Worm (Caenorhabditis elegans) whole organism, L4 larva: ENCODE data around the gene B0198.3.

Source experiments
- F49E8.2 ChIP-seq: sonication (generic microtip); optimal IDR thresholded peaks from 2 replicates; lab custom pipeline; 2016; ENCODE audit warnings: missing compliant biosample characterization, mild to moderate bottlenecking, missing genetic modification characterization, borderline replicate concordance
- T26A8.4 ChIP-seq: fragments of 200-800 bp; sonication (Bioruptor generic); IDR thresholded peaks from 2 replicates; pipeline ENCODE4 v1.3.6; 2022; ENCODE audit warnings: missing genetic modification characterization, missing compliant biosample characterization
- Y75B8A.6 ChIP-seq: fragments of 200-800 bp; sonication (Bioruptor generic); IDR thresholded peaks from 2 replicates; pipeline ENCODE4 v1.3.6; 2022; ENCODE audit warnings: missing genetic modification reagents, missing genetic modification characterization, missing compliant biosample characterization
- ZK337.2 ChIP-seq: fragments of 200-800 bp; sonication (Bioruptor generic); IDR thresholded peaks from 2 replicates; pipeline ENCODE4 v1.3.6; 2022; ENCODE audit warnings: missing genetic modification reagents, missing genetic modification characterization, missing compliant biosample characterization
- aha-1 ChIP-seq: fragments of 150-350 bp; peaks from one replicate; lab custom pipeline; 2014; ENCODE audit warnings: missing biosample characterization, missing genetic modification characterization
- arid-1 ChIP-seq: fragments of 200-800 bp; sonication (Bioruptor generic); conservative IDR thresholded peaks from 2 replicates; pipeline ENCODE4 v1.3.6; 2022; ENCODE audit warnings: missing genetic modification reagents, missing genetic modification characterization, missing compliant biosample characterization
- ceh-32 ChIP-seq: sonication (generic microtip); optimal IDR thresholded peaks from 2 replicates; lab custom pipeline; 2016; ENCODE audit warnings: mild to moderate bottlenecking, missing genetic modification characterization, missing compliant biosample characterization; ENCODE audit not compliant: poor library complexity
- ctbp-1 ChIP-seq: fragments of 200-800 bp; sonication (Bioruptor generic); IDR thresholded peaks from 2 replicates; pipeline ENCODE4 v1.3.6; 2022; ENCODE audit warnings: missing genetic modification reagents, missing genetic modification characterization, missing compliant biosample characterization
- daf-12 ChIP-seq: fragments of 150-350 bp; optimal IDR thresholded peaks from 2 replicates; lab custom pipeline; 2014; ENCODE audit warnings: missing biosample characterization, missing genetic modification reagents, missing genetic modification characterization
- daf-16 ChIP-seq, 3 experiments: sonication (generic microtip); optimal IDR thresholded peaks; 2 replicates each; lab custom pipeline; 2016 to 2017; ENCODE audit warnings: missing genetic modification characterization in 3 of 3, missing genetic modification reagents in 3 of 3, mild to moderate bottlenecking in 2 of 3, missing compliant biosample characterization in 2 of 3, missing biosample characterization in 1 of 3, moderate library complexity in 1 of 3
- daf-19 ChIP-seq: fragments of 200-800 bp; sonication (Bioruptor generic); conservative IDR thresholded peaks from 2 replicates; pipeline ENCODE4 v1.3.6; 2022; ENCODE audit warnings: missing genetic modification characterization, missing compliant biosample characterization
- dmd-6 ChIP-seq: fragments of 200-800 bp; sonication (Bioruptor generic); IDR thresholded peaks from 2 replicates; pipeline ENCODE4 v1.3.6; 2022; ENCODE audit warnings: missing genetic modification reagents, missing genetic modification characterization, missing compliant biosample characterization
- dmd-8 ChIP-seq: fragments of 200-800 bp; sonication (Bioruptor generic); IDR thresholded peaks from 2 replicates; pipeline ENCODE4 v1.3.6; 2022; ENCODE audit warnings: missing genetic modification characterization, missing compliant biosample characterization
- dmd-9 ChIP-seq: fragments of 200-800 bp; sonication (Bioruptor generic); IDR thresholded peaks from 2 replicates; pipeline ENCODE4 v1.3.6; 2022; ENCODE audit warnings: missing genetic modification reagents, missing genetic modification characterization, missing compliant biosample characterization
- dve-1 ChIP-seq: sonication (generic microtip); optimal IDR thresholded peaks from 2 replicates; lab custom pipeline; 2017; ENCODE audit warnings: antibody characterized with exemption, mild to moderate bottlenecking, missing genetic modification characterization, missing compliant biosample characterization; ENCODE audit not compliant: insufficient read depth
- egl-43 ChIP-seq: fragments of 200-800 bp; sonication (Bioruptor generic); IDR thresholded peaks from 2 replicates; pipeline ENCODE4 v1.3.6; 2022; ENCODE audit warnings: missing genetic modification reagents, missing genetic modification characterization, missing compliant biosample characterization
- fkh-10 ChIP-seq: fragments of 150-350 bp; optimal IDR thresholded peaks from 2 replicates; lab custom pipeline; 2014; ENCODE audit warnings: missing biosample characterization, missing genetic modification reagents, missing genetic modification characterization
- gei-8 ChIP-seq: fragments of 200-800 bp; sonication (Bioruptor generic); optimal IDR thresholded peaks from 2 replicates; lab custom pipeline; 2018; ENCODE audit warnings: mild to moderate bottlenecking, missing genetic modification characterization, missing compliant biosample characterization
- hlh-11 ChIP-seq: fragments of 200-800 bp; sonication (Bioruptor generic); optimal IDR thresholded peaks from 2 replicates; lab custom pipeline; 2018; ENCODE audit warnings: mild to moderate bottlenecking, missing genetic modification characterization, missing compliant biosample characterization
- hlh-30 ChIP-seq: sonication (generic microtip); optimal IDR thresholded peaks from 2 replicates; lab custom pipeline; 2017; ENCODE audit warnings: antibody characterized with exemption, mild to moderate bottlenecking, missing genetic modification characterization, missing compliant biosample characterization; ENCODE audit not compliant: insufficient read depth
- lim-7 ChIP-seq: fragments of 200-800 bp; sonication (Bioruptor generic); IDR thresholded peaks from 2 replicates; pipeline ENCODE4 v1.3.6; 2022; ENCODE audit warnings: missing genetic modification characterization, missing compliant biosample characterization
- lin-1 ChIP-seq: fragments of 200-800 bp; sonication (Bioruptor generic); IDR thresholded peaks from 2 replicates; pipeline ENCODE4 v1.3.6; 2022; ENCODE audit warnings: missing genetic modification reagents, missing genetic modification characterization, missing compliant biosample characterization
- lin-13 ChIP-seq: fragments of 150-350 bp; optimal IDR thresholded peaks from 2 replicates; lab custom pipeline; 2014; ENCODE audit warnings: missing biosample characterization, missing genetic modification reagents, missing genetic modification characterization
- lin-29 ChIP-seq: fragments of 200-800 bp; sonication (Bioruptor generic); IDR thresholded peaks from 2 replicates; pipeline ENCODE4 v1.3.6; 2022; ENCODE audit warnings: missing genetic modification reagents, missing genetic modification characterization, missing compliant biosample characterization
- lin-38 ChIP-seq: fragments of 200-800 bp; sonication (Bioruptor generic); IDR thresholded peaks from 2 replicates; pipeline ENCODE4 v1.3.6; 2022; ENCODE audit warnings: missing genetic modification reagents, missing genetic modification characterization, missing compliant biosample characterization
- madf-5 ChIP-seq, 2 experiments: fragments of 200-800 bp; sonication (Bioruptor generic); IDR thresholded peaks; 2 replicates each; pipeline ENCODE4 v1.3.6; 2022; ENCODE audit warnings: missing compliant biosample characterization in 2 of 2, missing genetic modification characterization in 2 of 2
- madf-9 ChIP-seq: fragments of 200-800 bp; sonication (Bioruptor generic); conservative IDR thresholded peaks from 2 replicates; pipeline ENCODE4 v1.3.6; 2022; ENCODE audit warnings: missing genetic modification reagents, missing genetic modification characterization, missing compliant biosample characterization
- mdt-29 ChIP-seq: fragments of 200-800 bp; sonication (Bioruptor generic); IDR thresholded peaks from 2 replicates; pipeline ENCODE4 v1.3.6; 2022; ENCODE audit warnings: missing genetic modification reagents, missing genetic modification characterization, missing compliant biosample characterization
- mes-2 ChIP-seq: sonication (generic microtip); optimal IDR thresholded peaks from 2 replicates; lab custom pipeline; 2016; ENCODE audit warnings: missing genotype, mild to moderate bottlenecking, missing genetic modification characterization, missing compliant biosample characterization; ENCODE audit not compliant: poor library complexity, severe bottlenecking
- nhr-41 ChIP-seq: fragments of 200-800 bp; sonication (Bioruptor generic); IDR thresholded peaks from 2 replicates; pipeline ENCODE4 v1.3.6; 2022; ENCODE audit warnings: missing genetic modification reagents, missing genetic modification characterization, missing compliant biosample characterization
- nhr-76 ChIP-seq: fragments of 150-350 bp; optimal IDR thresholded peaks from 2 replicates; lab custom pipeline; 2014; ENCODE audit warnings: missing biosample characterization, missing genetic modification characterization
- pha-4 ChIP-seq, 2 experiments: fragments of 150-350 bp in 1 of 2; fragments of 200-800 bp in 1 of 2; sonication (Bioruptor generic) in 1 of 2; IDR thresholded peaks in 1 of 2; optimal IDR thresholded peaks in 1 of 2; 2 replicates each; pipeline versions ENCODE4 v1.3.6 to Lab custom; 2014 to 2022; ENCODE audit warnings: missing genetic modification characterization in 2 of 2, missing genetic modification reagents in 2 of 2, missing biosample characterization in 1 of 2, missing compliant biosample characterization in 1 of 2
- php-3 ChIP-seq: fragments of 200-800 bp; sonication (Bioruptor generic); IDR thresholded peaks from 2 replicates; pipeline ENCODE4 v1.3.6; 2022; ENCODE audit warnings: missing genetic modification reagents, missing genetic modification characterization, missing compliant biosample characterization
- set-16 ChIP-seq: fragments of 200-800 bp; sonication (Bioruptor generic); IDR thresholded peaks from 2 replicates; pipeline ENCODE4 v1.3.6; 2022; ENCODE audit warnings: missing genetic modification reagents, missing genetic modification characterization, missing compliant biosample characterization
- snpc-1.2 ChIP-seq: fragments of 200-800 bp; sonication (Bioruptor generic); IDR thresholded peaks from 2 replicates; pipeline ENCODE4 v1.3.6; 2022; ENCODE audit warnings: missing genetic modification reagents, missing genetic modification characterization, missing compliant biosample characterization
- spr-1 ChIP-seq: sonication (generic microtip); optimal IDR thresholded peaks from 2 replicates; lab custom pipeline; 2016; ENCODE audit warnings: mild to moderate bottlenecking, missing genetic modification characterization, missing compliant biosample characterization
- tag-97 ChIP-seq: fragments of 200-800 bp; sonication (Bioruptor generic); IDR thresholded peaks from 2 replicates; pipeline ENCODE4 v1.3.6; 2022; ENCODE audit warnings: missing genetic modification characterization, missing compliant biosample characterization
- tra-1 ChIP-seq: fragments of 200-800 bp; sonication (Bioruptor generic); IDR thresholded peaks from 2 replicates; pipeline ENCODE4 v1.3.6; 2022; ENCODE audit warnings: missing genetic modification reagents, missing genetic modification characterization, missing compliant biosample characterization
- vab-7 ChIP-seq: fragments of 200-800 bp; sonication (Bioruptor generic); IDR thresholded peaks from 2 replicates; pipeline ENCODE4 v1.3.6; 2022; ENCODE audit warnings: missing genetic modification reagents, missing genetic modification characterization, missing compliant biosample characterization
- zfp-2 ChIP-seq: sonication (generic microtip); optimal IDR thresholded peaks from 2 replicates; lab custom pipeline; 2016; ENCODE audit warnings: mild to moderate bottlenecking, missing genetic modification characterization, missing compliant biosample characterization
- zfp-3 ChIP-seq: fragments of 200-800 bp; sonication (Bioruptor generic); conservative IDR thresholded peaks from 2 replicates; pipeline ENCODE4 v1.3.6; 2022; ENCODE audit warnings: missing genetic modification reagents, missing genetic modification characterization, missing compliant biosample characterization

Gene B0198.3

ce11 chrX:11996606-11997005, 60.3 kb downstream of the B0198.3 start:
- TF ChIP-seq hlh-11 (tag; lab: Kevin White, UChicago): peak; percentile 17
- no peak for TF ChIP-seq nhr-76 (tag; lab: Kevin White, UChicago)
- TF ChIP-seq zfp-2 (tag; lab: Kevin White, UChicago): no peak
- no peak for TF ChIP-seq daf-16 (GFP tag; optimal IDR thresholded peaks at IDR 0.05; lab: Kevin White, UChicago)
- peak; percentile 69 for TF ChIP-seq daf-16 (tag; optimal IDR thresholded peaks at IDR 0.05; lab: Kevin White, UChicago)
- TF ChIP-seq dve-1 (tag; lab: Kevin White, UChicago): peak; percentile 56
- TF ChIP-seq lin-38: no peak
- TF ChIP-seq fkh-10 (GFP tag; lab: Kevin White, UChicago): no peak

ce11 chrX:11994484-11994883, 62.4 kb downstream of the B0198.3 start, which contains the start of gene C49F5.7:
Gene C49F5.7, plus strand, starts transcription at chrX:11994784.
- TF ChIP-seq spr-1: no peak
- TF ChIP-seq daf-16 (GFP tag; optimal IDR thresholded peaks at IDR 0.05; lab: Kevin White, UChicago): no peak
- peak; percentile 8 for TF ChIP-seq daf-16 (tag; optimal IDR thresholded peaks at IDR 0.05; lab: Kevin White, UChicago)
- peak; percentile 14 for TF ChIP-seq hlh-30 (tag; lab: Kevin White, UChicago)
- TF ChIP-seq nhr-76 (tag; lab: Kevin White, UChicago): no peak
- TF ChIP-seq ceh-32 (tag; lab: Kevin White, UChicago): no peak

- TF ChIP-seq snpc-1.2 (GFP tag; lab: Robert Waterston, UW) (peak; percentile 79), mes-2 (tag; lab: Kevin White, UChicago) (peak; percentile 48), egl-43 (GFP tag; lab: Robert Waterston, UW) (0 out of 2 replicates have a peak, but pooled peaks have one; percentile 63), daf-12 (tag; lab: Kevin White, UChicago) (no peak), ctbp-1 (0 out of 2 replicates have a peak, but pooled peaks have one; percentile 21), arid-1 (peak; percentile 64), madf-5 (GFP tag; IDR thresholded peaks at IDR 0.05; lab: Robert Waterston, UW) (0 out of 4 replicates have a peak, but pooled peaks have one; percentile 6 to 8), dmd-8 (GFP tag; lab: Robert Waterston, UW) (peak; percentile 68; the same call in 1 of the 2 replicates), F49E8.2 (tag; lab: Kevin White, UChicago) (no peak), Y75B8A.6 (GFP tag; lab: Robert Waterston, UW) (0 out of 2 replicates have a peak, but pooled peaks have one; percentile 29), lin-13 (GFP tag; lab: Kevin White, UChicago) (peak; percentile 10), dmd-6 (GFP tag; lab: Robert Waterston, UW) (0 out of 2 replicates have a peak, but pooled peaks have one; percentile 10), aha-1 (peak; percentile 17), php-3 (GFP tag; lab: Robert Waterston, UW) (0 out of 2 replicates have a peak, but pooled peaks have one; percentile 8), tag-97 (no peak), dve-1 (tag; lab: Kevin White, UChicago) (peak; percentile 11), tra-1 (0 out of 2 replicates have a peak, but pooled peaks have one; percentile 24), daf-16 (GFP tag; optimal IDR thresholded peaks at IDR 0.05; lab: Kevin White, UChicago) (peak in 1 of 2 experiments; percentile 18), daf-16 (tag; optimal IDR thresholded peaks at IDR 0.05; lab: Kevin White, UChicago) (peak; percentile 73), ZK337.2 (peak; percentile 28; the same call in 1 of the 2 replicates), hlh-11 (tag; lab: Kevin White, UChicago) (peak; percentile 4), zfp-3 (GFP tag; lab: Robert Waterston, UW) (0 out of 2 replicates have a peak, but pooled peaks have one; percentile 46), fkh-10 (GFP tag; lab: Kevin White, UChicago) (no peak), gei-8 (GFP tag; lab: Kevin White, UChicago) (no peak), spr-1 (no peak), daf-19 (GFP tag; lab: Robert Waterston, UW) (peak; percentile 43; the same call in 1 of the 2 replicates), dmd-9 (GFP tag; lab: Robert Waterston, UW) (peak; percentile 57; the same call in 1 of the 2 replicates), lin-29 (GFP tag; lab: Robert Waterston, UW) (0 out of 2 replicates have a peak, but pooled peaks have one; percentile 34), T26A8.4 (GFP tag; lab: Robert Waterston, UW) (peak; percentile 42; the same call in 1 of the 2 replicates), lim-7 (GFP tag; lab: Robert Waterston, UW) (peak; percentile 68), mdt-29 (GFP tag; lab: Robert Waterston, UW) (0 out of 2 replicates have a peak, but pooled peaks have one; percentile 22), vab-7 (GFP tag; lab: Robert Waterston, UW) (peak; percentile 53; the same call in 1 of the 2 replicates), set-16 (GFP tag; lab: Robert Waterston, UW) (no peak; the same call in 1 of the 2 replicates), lin-1 (GFP tag; lab: Robert Waterston, UW) (0 out of 2 replicates have a peak, but pooled peaks have one; percentile 31), nhr-41 (peak; percentile 49; the same call in 1 of the 2 replicates), madf-9 (0 out of 2 replicates have a peak, but pooled peaks have one; percentile 18), pha-4 (GFP tag; IDR thresholded peaks at IDR 0.05; lab: Robert Waterston, UW) (peak; percentile 60), pha-4 (tag; optimal IDR thresholded peaks at IDR 0.05; lab: Kevin White, UChicago) (no peak)
Observed at ce11 chrX:11993327-11993726, 63.5 kb downstream of the B0198.3 start.
